Worm (Caenorhabditis elegans) whole organism, young adult: ENCODE data around the gene rab-6.1.

ENCODE experiments used
- B0336.3 ChIP-seq: fragments of 200-800 bp; sonication (Bioruptor generic); IDR thresholded peaks from 2 replicates; pipeline ENCODE4 v1.3.6; 2022; ENCODE audit warnings: missing genetic modification characterization, missing compliant biosample characterization
- D2030.7 ChIP-seq: fragments of 200-800 bp; sonication (Bioruptor generic); IDR thresholded peaks from 2 replicates; pipeline ENCODE4 v1.3.6; 2022; ENCODE audit warnings: missing genetic modification reagents, missing genetic modification characterization, missing compliant biosample characterization
- F10E7.11 ChIP-seq: sonication (generic microtip); optimal IDR thresholded peaks from 2 replicates; lab custom pipeline; 2017; ENCODE audit warnings: mild to moderate bottlenecking, missing genetic modification characterization, moderate library complexity, missing compliant biosample characterization
- F23B12.7 ChIP-seq: sonication (generic microtip); optimal IDR thresholded peaks from 2 replicates; lab custom pipeline; 2017; ENCODE audit warnings: missing genetic modification characterization, mild to moderate bottlenecking, missing compliant biosample characterization, antibody characterized with exemption, moderate library complexity; ENCODE audit not compliant: insufficient read depth
- F33H1.4 ChIP-seq: fragments of 200-800 bp; sonication (Bioruptor generic); IDR thresholded peaks from 2 replicates; pipeline ENCODE4 v1.3.6; 2022; ENCODE audit warnings: missing genetic modification reagents, missing genetic modification characterization, missing compliant biosample characterization
- F37B4.10 ChIP-seq: fragments of 200-800 bp; sonication (Bioruptor generic); IDR thresholded peaks from 2 replicates; pipeline ENCODE4 v1.3.6; 2022; ENCODE audit warnings: missing genetic modification characterization, missing compliant biosample characterization
- F55B11.4 ChIP-seq: sonication (generic microtip); optimal IDR thresholded peaks from 2 replicates; lab custom pipeline; 2016; ENCODE audit warnings: missing compliant biosample characterization, missing genetic modification characterization, borderline replicate concordance; ENCODE audit not compliant: insufficient read depth
- F57A8.1 ChIP-seq: fragments of 200-800 bp; sonication (Bioruptor generic); optimal IDR thresholded peaks from 2 replicates; lab custom pipeline; 2018; ENCODE audit warnings: mild to moderate bottlenecking, missing genetic modification characterization, moderate library complexity, missing compliant biosample characterization
- Y53G8AR.9 ChIP-seq: fragments of 200-800 bp; sonication (Bioruptor generic); conservative IDR thresholded peaks from 2 replicates; pipeline ENCODE4 v1.3.6; 2022; ENCODE audit warnings: missing genetic modification reagents, missing genetic modification characterization, missing compliant biosample characterization
- Y56A3A.18 ChIP-seq: fragments of 200-800 bp; sonication (Bioruptor generic); IDR thresholded peaks from 2 replicates; pipeline ENCODE4 v1.3.6; 2022; ENCODE audit warnings: missing genetic modification reagents, missing genetic modification characterization, missing compliant biosample characterization
- aptf-2 ChIP-seq: fragments of 200-800 bp; sonication (Bioruptor generic); conservative IDR thresholded peaks from 2 replicates; pipeline ENCODE4 v1.3.6; 2022; ENCODE audit warnings: missing genetic modification reagents, missing genetic modification characterization, missing compliant biosample characterization
- athp-1 ChIP-seq: sonication (generic microtip); optimal IDR thresholded peaks from 2 replicates; lab custom pipeline; 2017; ENCODE audit warnings: mild to moderate bottlenecking, missing genetic modification characterization, missing compliant biosample characterization
- attf-3 ChIP-seq: fragments of 200-800 bp; sonication (Bioruptor generic); conservative IDR thresholded peaks from 2 replicates; pipeline ENCODE4 v1.3.6; 2022; ENCODE audit warnings: missing genetic modification reagents, missing genetic modification characterization, missing compliant biosample characterization
- bed-1 ChIP-seq: fragments of 200-800 bp; sonication (Bioruptor generic); IDR thresholded peaks from 2 replicates; pipeline ENCODE4 v1.3.6; 2022; ENCODE audit warnings: missing genetic modification reagents, missing genetic modification characterization, missing compliant biosample characterization
- bed-2 ChIP-seq: fragments of 200-800 bp; sonication (Bioruptor generic); IDR thresholded peaks from 2 replicates; pipeline ENCODE4 v1.3.6; 2022; ENCODE audit warnings: missing genetic modification reagents, missing genetic modification characterization, missing compliant biosample characterization
- ceh-100 ChIP-seq: fragments of 200-800 bp; sonication (Bioruptor generic); IDR thresholded peaks from 2 replicates; pipeline ENCODE4 v1.3.6; 2022; ENCODE audit warnings: missing genetic modification reagents, missing genetic modification characterization, missing compliant biosample characterization
- ceh-58 ChIP-seq: fragments of 200-800 bp; sonication (Bioruptor generic); IDR thresholded peaks from 2 replicates; pipeline ENCODE4 v1.3.6; 2022; ENCODE audit warnings: missing genetic modification characterization, missing compliant biosample characterization
- dox-1 ChIP-seq: fragments of 200-800 bp; sonication (Bioruptor generic); IDR thresholded peaks from 2 replicates; pipeline ENCODE4 v1.3.6; 2022; ENCODE audit warnings: missing genetic modification reagents, missing genetic modification characterization, missing compliant biosample characterization
- dpff-1 ChIP-seq: sonication (generic microtip); optimal IDR thresholded peaks from 2 replicates; lab custom pipeline; 2017; ENCODE audit warnings: mild to moderate bottlenecking, missing genetic modification characterization, missing compliant biosample characterization
- efl-1 ChIP-seq: fragments of 150-350 bp; optimal IDR thresholded peaks from 2 replicates; lab custom pipeline; 2014; ENCODE audit warnings: missing biosample characterization, missing genetic modification reagents, missing genetic modification characterization
- egl-44 ChIP-seq: fragments of 200-800 bp; sonication (Bioruptor generic); IDR thresholded peaks from 2 replicates; pipeline ENCODE4 v1.3.6; 2022; ENCODE audit warnings: missing genetic modification reagents, missing genetic modification characterization, missing compliant biosample characterization
- ets-4 ChIP-seq: fragments of 200-800 bp; sonication (Bioruptor generic); optimal IDR thresholded peaks from 2 replicates; lab custom pipeline; 2018; ENCODE audit warnings: mild to moderate bottlenecking, missing genetic modification characterization, missing compliant biosample characterization
- hsf-1 ChIP-seq: fragments of 200-800 bp; sonication (Bioruptor generic); IDR thresholded peaks from 2 replicates; pipeline ENCODE4 v1.3.6; 2022; ENCODE audit warnings: missing genetic modification reagents, missing genetic modification characterization, missing compliant biosample characterization
- let-607 ChIP-seq, 2 experiments: fragments of 200-800 bp in 1 of 2; sonication (Bioruptor generic) in 1 of 2; sonication (generic microtip) in 1 of 2; optimal IDR thresholded peaks; 2 replicates each; lab custom pipeline; 2016 to 2018; ENCODE audit warnings: mild to moderate bottlenecking in 2 of 2, missing compliant biosample characterization in 2 of 2, missing genetic modification characterization in 2 of 2, moderate library complexity in 2 of 2, missing genotype in 1 of 2
- lin-26 ChIP-seq: fragments of 200-800 bp; sonication (Bioruptor generic); IDR thresholded peaks from 2 replicates; pipeline ENCODE4 v1.3.6; 2022; ENCODE audit warnings: missing genetic modification reagents, missing genetic modification characterization, missing compliant biosample characterization
- lin-54 ChIP-seq: fragments of 200-800 bp; sonication (Bioruptor generic); optimal IDR thresholded peaks from 2 replicates; lab custom pipeline; 2018; ENCODE audit warnings: mild to moderate bottlenecking, missing genetic modification characterization, missing compliant biosample characterization
- lsl-1 ChIP-seq: fragments of 200-800 bp; sonication (Bioruptor generic); optimal IDR thresholded peaks from 2 replicates; lab custom pipeline; 2018; ENCODE audit warnings: mild to moderate bottlenecking, missing genetic modification characterization, moderate library complexity, missing compliant biosample characterization
- madf-10 ChIP-seq: sonication (generic microtip); optimal IDR thresholded peaks from 2 replicates; lab custom pipeline; 2016; ENCODE audit warnings: mild to moderate bottlenecking, missing genetic modification characterization, missing compliant biosample characterization
- mcd-1 ChIP-seq: fragments of 200-800 bp; sonication (Bioruptor generic); IDR thresholded peaks from 2 replicates; pipeline ENCODE4 v1.3.6; 2022; ENCODE audit warnings: missing genetic modification reagents, missing genetic modification characterization, missing compliant biosample characterization
- nfya-2 ChIP-seq: fragments of 200-800 bp; sonication (Bioruptor generic); IDR thresholded peaks from 2 replicates; pipeline ENCODE4 v1.3.6; 2022; ENCODE audit warnings: missing genetic modification reagents, missing genetic modification characterization, missing compliant biosample characterization
- nfyb-1 ChIP-seq: fragments of 200-800 bp; sonication (Bioruptor generic); IDR thresholded peaks from 2 replicates; pipeline ENCODE4 v1.3.6; 2022; ENCODE audit warnings: missing genetic modification reagents, missing genetic modification characterization, missing compliant biosample characterization
- nhr-179 ChIP-seq: sonication (generic microtip); optimal IDR thresholded peaks from 2 replicates; lab custom pipeline; 2016; ENCODE audit warnings: mild to moderate bottlenecking, missing genetic modification characterization, missing compliant biosample characterization
- snpc-1.1 ChIP-seq: sonication (generic microtip); optimal IDR thresholded peaks from 2 replicates; lab custom pipeline; 2017; ENCODE audit warnings: missing genetic modification characterization, mild to moderate bottlenecking, missing compliant biosample characterization, antibody characterized with exemption, moderate library complexity, missing genotype, missing genetic modification reagents; ENCODE audit not compliant: insufficient read depth
- snpc-1.3 ChIP-seq: sonication (generic microtip); optimal IDR thresholded peaks from 2 replicates; lab custom pipeline; 2017; ENCODE audit warnings: missing genetic modification characterization, mild to moderate bottlenecking, missing compliant biosample characterization, antibody characterized with exemption, moderate library complexity, missing genotype, missing genetic modification reagents; ENCODE audit not compliant: insufficient read depth
- snpc-3.4 ChIP-seq: sonication (generic microtip); optimal IDR thresholded peaks from 2 replicates; lab custom pipeline; 2017; ENCODE audit warnings: missing genetic modification characterization, mild to moderate bottlenecking, missing compliant biosample characterization, antibody characterized with exemption, moderate library complexity, missing genotype, missing genetic modification reagents
- somi-1 ChIP-seq: fragments of 200-800 bp; sonication (Bioruptor generic); optimal IDR thresholded peaks from 2 replicates; lab custom pipeline; 2018; ENCODE audit warnings: mild to moderate bottlenecking, missing genetic modification characterization, missing compliant biosample characterization
- tbp1 ChIP-seq: fragments of 200-800 bp; sonication (Bioruptor generic); optimal IDR thresholded peaks from 2 replicates; lab custom pipeline; 2018; ENCODE audit warnings: mild to moderate bottlenecking, missing genetic modification characterization, missing compliant biosample characterization
- tbx-9 ChIP-seq: sonication (generic microtip); optimal IDR thresholded peaks from 2 replicates; lab custom pipeline; 2016; ENCODE audit warnings: borderline replicate concordance, missing genetic modification characterization, inconsistent platforms, missing compliant biosample characterization
- unc-130 ChIP-seq: sonication (generic microtip); optimal IDR thresholded peaks from 2 replicates; lab custom pipeline; 2016; ENCODE audit warnings: missing genetic modification reagents, missing genetic modification characterization, missing compliant biosample characterization
- zim-3 ChIP-seq: sonication (generic microtip); optimal IDR thresholded peaks from 2 replicates; lab custom pipeline; 2017; ENCODE audit warnings: mild to moderate bottlenecking, missing genetic modification characterization, moderate library complexity, missing compliant biosample characterization
- ztf-22 ChIP-seq: fragments of 200-800 bp; sonication (Bioruptor generic); optimal IDR thresholded peaks from 2 replicates; lab custom pipeline; 2018; ENCODE audit warnings: mild to moderate bottlenecking, missing genetic modification characterization, moderate library complexity, missing compliant biosample characterization
- ztf-25 ChIP-seq: fragments of 200-800 bp; sonication (Bioruptor generic); IDR thresholded peaks from 2 replicates; pipeline ENCODE4 v1.3.6; 2022; ENCODE audit warnings: missing genetic modification reagents, missing genetic modification characterization, missing compliant biosample characterization
- ztf-28 ChIP-seq: fragments of 200-800 bp; sonication (Bioruptor generic); IDR thresholded peaks from 2 replicates; pipeline ENCODE4 v1.3.6; 2022; ENCODE audit warnings: missing genetic modification reagents, missing genetic modification characterization, missing compliant biosample characterization
- ztf-6 ChIP-seq: fragments of 200-800 bp; sonication (Bioruptor generic); IDR thresholded peaks from 2 replicates; pipeline ENCODE4 v1.3.6; 2022; ENCODE audit warnings: missing genetic modification reagents, missing genetic modification characterization, missing compliant biosample characterization

rab-6.1 gene

ce11 chrIII:9005905-9006372, at the start of gene rab-6.1:
Gene rab-6.1, minus strand, starts transcription at chrIII:9005955.
- peak; percentile 56 for TF ChIP-seq D2030.7
- 0 out of 2 replicates have a peak, but pooled peaks have one; percentile 24 for TF ChIP-seq bed-1 (GFP tag; lab: Robert Waterston, UW)
- peak; percentile 65 for TF ChIP-seq ceh-100

- no peak for TF ChIP-seq nhr-179 (tag; lab: Kevin White, UChicago)
- TF ChIP-seq efl-1 (GFP tag; lab: Kevin White, UChicago): peak; percentile 72
- no peak for TF ChIP-seq F10E7.11
- no peak for TF ChIP-seq aptf-2 (GFP tag; lab: Robert Waterston, UW)
- no peak for TF ChIP-seq somi-1
- TF ChIP-seq lin-54: peak; percentile 66
- no peak for TF ChIP-seq mcd-1 (GFP tag; lab: Robert Waterston, UW)
- TF ChIP-seq athp-1: no peak
- TF ChIP-seq F23B12.7: peak; percentile 67
- TF ChIP-seq hsf-1: peak; percentile 55; the same call in 1 of the 2 replicates
- TF ChIP-seq tbp1: no peak
- no peak for TF ChIP-seq tbx-9
- peak; percentile 6 for TF ChIP-seq snpc-1.1 (tag; lab: Kevin White, UChicago)
- no peak for TF ChIP-seq egl-44 (GFP tag; lab: Robert Waterston, UW)
- no peak for TF ChIP-seq ets-4 (GFP tag; lab: Kevin White, UChicago)
- peak; percentile 87 for TF ChIP-seq F33H1.4
- TF ChIP-seq F57A8.1 (GFP tag; lab: Kevin White, UChicago): no peak
- TF ChIP-seq ztf-28 (GFP tag; lab: Robert Waterston, UW): no peak
- TF ChIP-seq bed-2: no peak
- no peak for TF ChIP-seq attf-3 (GFP tag; lab: Robert Waterston, UW)
- TF ChIP-seq Y56A3A.18: no peak
- no peak for TF ChIP-seq bed-1 (GFP tag; lab: Robert Waterston, UW)
- TF ChIP-seq ztf-6 (GFP tag; lab: Robert Waterston, UW): no peak
- no peak for TF ChIP-seq F37B4.10 (GFP tag; lab: Robert Waterston, UW)
- no peak; the same call in 1 of the 2 replicates for TF ChIP-seq dox-1 (GFP tag; lab: Robert Waterston, UW)
- TF ChIP-seq madf-10 (tag; lab: Kevin White, UChicago): no peak
- TF ChIP-seq lin-26 (GFP tag; lab: Robert Waterston, UW): no peak
- TF ChIP-seq unc-130 (GFP tag; lab: Kevin White, UChicago): no peak
- no peak for TF ChIP-seq zim-3
- no peak for TF ChIP-seq nfyb-1 (GFP tag; lab: Robert Waterston, UW)
- no peak for TF ChIP-seq F55B11.4 (tag; lab: Kevin White, UChicago)
- no peak for TF ChIP-seq B0336.3 (GFP tag; lab: Robert Waterston, UW)
- TF ChIP-seq Y53G8AR.9: 0 out of 2 replicates have a peak, but pooled peaks have one; percentile 45
- peak; percentile 41 for TF ChIP-seq snpc-3.4 (tag; lab: Kevin White, UChicago)
- TF ChIP-seq nfya-2 (GFP tag; lab: Robert Waterston, UW): no peak
- TF ChIP-seq ztf-22: no peak
- TF ChIP-seq dpff-1 (tag; lab: Kevin White, UChicago): no peak
- TF ChIP-seq lsl-1 (GFP tag; lab: Kevin White, UChicago): peak; percentile 50
- TF ChIP-seq let-607 (tag; optimal IDR thresholded peaks at IDR 0.05; lab: Kevin White, UChicago): no peak
- no peak for TF ChIP-seq ceh-58 (GFP tag; lab: Robert Waterston, UW)
- no peak for TF ChIP-seq ztf-25 (GFP tag; lab: Robert Waterston, UW)
- TF ChIP-seq snpc-1.3 (tag; lab: Kevin White, UChicago): peak; percentile 43
These were observed 48.8 kb upstream of the rab-6.1 start, which contains the start of gene cls-2 for ce11 chrIII:9054414-9055147. Gene cls-2, plus strand, starts transcription at chrIII:9055048.
